Fruit fly (Drosophila melanogaster) whole organism, embryonic: Measurements from ENCODE around the gene HERC2.

Experiments
- Ada2b ChIP-seq: fragments of 200-800 bp; sonication (Bioruptor generic); IDR thresholded peaks from 2 replicates; pipeline ENCODE4 v1.3.6; 2022; ENCODE audit warnings: missing biosample characterization, missing genetic modification characterization
- Bgb ChIP-seq: fragments of 200-800 bp; sonication (Bioruptor generic); IDR thresholded peaks from 2 replicates; pipeline ENCODE4 v1.3.6; 2022; ENCODE audit warnings: missing biosample characterization, missing genetic modification characterization; ENCODE audit not compliant: partially characterized antibody
- Blimp-1 ChIP-seq: fragments of 200-800 bp; sonication (Bioruptor generic); optimal IDR thresholded peaks from 3 replicates; lab custom pipeline; 2018; ENCODE audit warnings: missing biosample characterization, missing genetic modification characterization, mild to moderate bottlenecking, moderate library complexity, missing genetic modification reagents
- CG10654 ChIP-seq: fragments of 200-800 bp; sonication (Bioruptor generic); optimal IDR thresholded peaks from 2 replicates; lab custom pipeline; 2016; ENCODE audit warnings: missing biosample characterization, missing genetic modification characterization
- CG12391 ChIP-seq: fragments of 200-800 bp; sonication (Bioruptor generic); optimal IDR thresholded peaks from 3 replicates; lab custom pipeline; 2018; ENCODE audit warnings: missing biosample characterization, mild to moderate bottlenecking, missing genetic modification characterization, moderate library complexity
- CG13775 ChIP-seq: fragments of 200-800 bp; sonication (Bioruptor generic); optimal IDR thresholded peaks from 3 replicates; lab custom pipeline; 2017; ENCODE audit warnings: missing biosample characterization, mild to moderate bottlenecking, missing genetic modification characterization
- CG14014 ChIP-seq: fragments of 200-800 bp; sonication (Bioruptor generic); IDR thresholded peaks from 2 replicates; pipeline ENCODE4 v1.3.6; 2022; ENCODE audit warnings: missing biosample characterization, missing genetic modification characterization
- CG14667 ChIP-seq: fragments of 200-800 bp; sonication (Bioruptor generic); IDR thresholded peaks from 2 replicates; pipeline ENCODE4 v1.3.6; 2022; ENCODE audit warnings: missing biosample characterization, missing genetic modification characterization
- CG1603 ChIP-seq: fragments of 200-800 bp; sonication (Bioruptor generic); optimal IDR thresholded peaks from 2 replicates; lab custom pipeline; 2019; ENCODE audit warnings: missing biosample characterization, mild to moderate bottlenecking, missing genetic modification characterization, moderate library complexity
- CG18011 ChIP-seq: fragments of 200-800 bp; sonication (Bioruptor generic); optimal IDR thresholded peaks from 2 replicates; lab custom pipeline; 2017; ENCODE audit warnings: missing biosample characterization, missing genetic modification characterization, mild to moderate bottlenecking, moderate library complexity, missing genotype
- CG2202 ChIP-seq: fragments of 200-800 bp; sonication (Bioruptor generic); optimal IDR thresholded peaks from 2 replicates; lab custom pipeline; 2018; ENCODE audit warnings: missing biosample characterization, mild to moderate bottlenecking, missing genetic modification characterization
- CG2678 ChIP-seq: fragments of 200-800 bp; sonication (Bioruptor generic); optimal IDR thresholded peaks from 3 replicates; lab custom pipeline; 2019; ENCODE audit warnings: missing biosample characterization, mild to moderate bottlenecking, missing genetic modification characterization, moderate library complexity
- CG34422 ChIP-seq: fragments of 200-800 bp; sonication (Bioruptor generic); IDR thresholded peaks from 3 replicates; pipeline ENCODE4 v1.3.6; 2022; ENCODE audit warnings: missing biosample characterization, missing genetic modification characterization
- CG4707 ChIP-seq: fragments of 200-800 bp; sonication (Bioruptor generic); optimal IDR thresholded peaks from 2 replicates; lab custom pipeline; 2018; ENCODE audit warnings: missing biosample characterization, mild to moderate bottlenecking, missing genetic modification characterization, moderate library complexity
- CG4820 ChIP-seq: fragments of 200-800 bp; sonication (Bioruptor generic); optimal IDR thresholded peaks from 3 replicates; lab custom pipeline; 2016; ENCODE audit warnings: missing biosample characterization, missing genetic modification characterization
- CG7556 ChIP-seq: fragments of 200-800 bp; sonication (Bioruptor generic); optimal IDR thresholded peaks from 2 replicates; lab custom pipeline; 2017; ENCODE audit warnings: missing biosample characterization, mild to moderate bottlenecking, missing genetic modification characterization
- CG7745 ChIP-seq: fragments of 200-800 bp; sonication (Bioruptor generic); optimal IDR thresholded peaks from 2 replicates; lab custom pipeline; 2018; ENCODE audit warnings: missing biosample characterization, mild to moderate bottlenecking, missing genetic modification characterization, moderate library complexity
- CG8765 ChIP-seq: fragments of 200-800 bp; sonication (Bioruptor generic); IDR thresholded peaks from 2 replicates; pipeline ENCODE4 v1.3.6; 2022; ENCODE audit warnings: missing biosample characterization, missing genetic modification characterization
- Dip2 ChIP-seq: fragments of 200-800 bp; sonication (Bioruptor generic); IDR thresholded peaks from 2 replicates; pipeline ENCODE4 v1.3.6; 2022; ENCODE audit warnings: missing biosample characterization, missing genetic modification characterization
- ERR ChIP-seq: fragments of 200-800 bp; sonication (Bioruptor generic); optimal IDR thresholded peaks from 2 replicates; lab custom pipeline; 2016; ENCODE audit warnings: missing biosample characterization, missing genetic modification characterization
- HLHmδ ChIP-seq: fragments of 200-800 bp; sonication (Bioruptor generic); optimal IDR thresholded peaks from 2 replicates; lab custom pipeline; 2018; ENCODE audit warnings: missing biosample characterization, mild to moderate bottlenecking, missing genetic modification characterization, moderate library complexity
- MBD-R2 ChIP-seq: fragments of 200-800 bp; sonication (Bioruptor generic); IDR thresholded peaks from 2 replicates; pipeline ENCODE4 v1.3.6; 2022; ENCODE audit warnings: missing biosample characterization, missing genetic modification characterization
- NK7.1 ChIP-seq: fragments of 200-800 bp; sonication (Bioruptor generic); optimal IDR thresholded peaks from 3 replicates; lab custom pipeline; 2016; ENCODE audit warnings: missing biosample characterization, missing genetic modification characterization
- Ptx1 ChIP-seq: fragments of 200-800 bp; sonication (Bioruptor generic); IDR thresholded peaks from 2 replicates; pipeline ENCODE4 v1.3.6; 2022; ENCODE audit warnings: missing biosample characterization, missing genetic modification characterization
- Ssrp ChIP-seq: fragments of 200-800 bp; sonication (Bioruptor generic); optimal IDR thresholded peaks from 2 replicates; lab custom pipeline; 2018; ENCODE audit warnings: missing biosample characterization, mild to moderate bottlenecking, missing genetic modification characterization, moderate library complexity
- Vsx1 ChIP-seq: fragments of 200-800 bp; sonication (Bioruptor generic); optimal IDR thresholded peaks from 2 replicates; lab custom pipeline; 2017; ENCODE audit warnings: missing biosample characterization, mild to moderate bottlenecking, missing genetic modification characterization, missing genetic modification reagents
- aop ChIP-seq: fragments of 200-800 bp; sonication (Bioruptor generic); IDR thresholded peaks from 2 replicates; pipeline ENCODE4 v1.3.6; 2022; ENCODE audit warnings: missing biosample characterization, missing genetic modification characterization
- bcd ChIP-seq: fragments of 200-800 bp; sonication (Bioruptor generic); optimal IDR thresholded peaks from 2 replicates; lab custom pipeline; 2017; ENCODE audit warnings: missing biosample characterization, mild to moderate bottlenecking, missing genetic modification characterization
- cad ChIP-seq: fragments of >200 bp; optimal IDR thresholded peaks from 2 replicates; lab custom pipeline; 2017; ENCODE audit warnings: missing biosample characterization, missing genetic modification characterization
- dati ChIP-seq: fragments of 200-800 bp; sonication (Bioruptor generic); IDR thresholded peaks from 2 replicates; pipeline ENCODE4 v1.3.6; 2022; ENCODE audit warnings: missing biosample characterization, missing genetic modification characterization
- dpn ChIP-seq, 2 experiments: fragments of 200-800 bp; sonication (Bioruptor generic); optimal IDR thresholded peaks; 3 replicates each; lab custom pipeline; 2016; ENCODE audit warnings: missing biosample characterization in 2 of 2, missing genetic modification characterization in 2 of 2
- esg ChIP-seq: fragments of 200-800 bp; sonication (Bioruptor generic); conservative IDR thresholded peaks from 2 replicates; pipeline ENCODE4 v1.3.6; 2022; ENCODE audit warnings: missing biosample characterization, missing genetic modification characterization
- fd102C ChIP-seq: fragments of 200-800 bp; sonication (Bioruptor generic); optimal IDR thresholded peaks from 2 replicates; lab custom pipeline; 2018; ENCODE audit warnings: missing biosample characterization, mild to moderate bottlenecking, missing genetic modification characterization, moderate library complexity
- fd64A ChIP-seq: fragments of 200-800 bp; sonication (Bioruptor generic); optimal IDR thresholded peaks from 3 replicates; lab custom pipeline; 2018; ENCODE audit warnings: missing biosample characterization, mild to moderate bottlenecking, missing genetic modification characterization
- h ChIP-seq: fragments of >200 bp; optimal IDR thresholded peaks from 2 replicates; lab custom pipeline; 2017
- kah ChIP-seq: fragments of 200-800 bp; sonication (Bioruptor generic); optimal IDR thresholded peaks from 2 replicates; lab custom pipeline; 2018; ENCODE audit warnings: missing biosample characterization, mild to moderate bottlenecking, missing genetic modification characterization
- mirr ChIP-seq: fragments of 200-800 bp; sonication (Bioruptor generic); optimal IDR thresholded peaks from 3 replicates; lab custom pipeline; 2018; ENCODE audit warnings: missing biosample characterization, mild to moderate bottlenecking, missing genetic modification characterization
- oc ChIP-seq: fragments of 200-800 bp; sonication (Bioruptor generic); optimal IDR thresholded peaks from 2 replicates; lab custom pipeline; 2018; ENCODE audit warnings: missing biosample characterization, mild to moderate bottlenecking, missing genetic modification characterization, moderate library complexity
- otp ChIP-seq: fragments of 200-800 bp; sonication (Bioruptor generic); IDR thresholded peaks from 3 replicates; pipeline ENCODE4, ENCODE4 v1.3.6; 2022; ENCODE audit warnings: missing biosample characterization, missing genetic modification characterization
- pan ChIP-seq, 4 experiments: fragments of >200 bp in 3 of 4; fragments of 200-800 bp in 1 of 4; sonication (Bioruptor generic) in 1 of 4; optimal IDR thresholded peaks in 3 of 4; IDR thresholded peaks in 1 of 4; 2 replicates each; pipeline versions ENCODE4 v1.3.6 to Lab custom; 2017 to 2022; ENCODE audit warnings: missing biosample characterization in 2 of 4, missing genetic modification characterization in 2 of 4, mixed read lengths in 1 of 4
- ranshi ChIP-seq: fragments of 200-800 bp; sonication (Bioruptor generic); IDR thresholded peaks from 2 replicates; pipeline ENCODE4 v1.3.6; 2022; ENCODE audit warnings: missing biosample characterization, missing genetic modification characterization
- schlank ChIP-seq: fragments of 200-800 bp; sonication (Bioruptor generic); optimal IDR thresholded peaks from 2 replicates; lab custom pipeline; 2018; ENCODE audit warnings: missing biosample characterization, mild to moderate bottlenecking, missing genetic modification characterization
- sqz ChIP-seq: fragments of 200-800 bp; sonication (Bioruptor generic); optimal IDR thresholded peaks from 3 replicates; lab custom pipeline; 2018; ENCODE audit warnings: missing biosample characterization, mild to moderate bottlenecking, missing genetic modification characterization
- tap ChIP-seq: fragments of 200-800 bp; optimal IDR thresholded peaks from 3 replicates; lab custom pipeline; 2019; ENCODE audit warnings: missing biosample characterization, mild to moderate bottlenecking, missing genetic modification characterization, moderate library complexity
- trem ChIP-seq: fragments of 200-800 bp; optimal IDR thresholded peaks from 3 replicates; lab custom pipeline; 2019; ENCODE audit warnings: missing biosample characterization, mild to moderate bottlenecking, missing genetic modification characterization, moderate library complexity
- trh ChIP-seq: fragments of 200-800 bp; sonication (Bioruptor generic); optimal IDR thresholded peaks from 2 replicates; lab custom pipeline; 2016; ENCODE audit warnings: missing biosample characterization, missing genetic modification characterization
- zen ChIP-seq: fragments of 200-800 bp; sonication (Bioruptor generic); optimal IDR thresholded peaks from 3 replicates; lab custom pipeline; 2018; ENCODE audit warnings: missing biosample characterization, mild to moderate bottlenecking, missing genetic modification characterization, moderate library complexity
- zfh1 ChIP-seq: fragments of 200-800 bp; sonication (Bioruptor generic); IDR thresholded peaks from 3 replicates; pipeline ENCODE4 v1.3.6; 2022; ENCODE audit warnings: missing biosample characterization, missing genetic modification characterization
- zfh2 ChIP-seq: fragments of 200-800 bp; sonication (Bioruptor generic); optimal IDR thresholded peaks from 2 replicates; lab custom pipeline; 2016; ENCODE audit warnings: missing biosample characterization, missing genetic modification characterization

Gene HERC2

DNA sequence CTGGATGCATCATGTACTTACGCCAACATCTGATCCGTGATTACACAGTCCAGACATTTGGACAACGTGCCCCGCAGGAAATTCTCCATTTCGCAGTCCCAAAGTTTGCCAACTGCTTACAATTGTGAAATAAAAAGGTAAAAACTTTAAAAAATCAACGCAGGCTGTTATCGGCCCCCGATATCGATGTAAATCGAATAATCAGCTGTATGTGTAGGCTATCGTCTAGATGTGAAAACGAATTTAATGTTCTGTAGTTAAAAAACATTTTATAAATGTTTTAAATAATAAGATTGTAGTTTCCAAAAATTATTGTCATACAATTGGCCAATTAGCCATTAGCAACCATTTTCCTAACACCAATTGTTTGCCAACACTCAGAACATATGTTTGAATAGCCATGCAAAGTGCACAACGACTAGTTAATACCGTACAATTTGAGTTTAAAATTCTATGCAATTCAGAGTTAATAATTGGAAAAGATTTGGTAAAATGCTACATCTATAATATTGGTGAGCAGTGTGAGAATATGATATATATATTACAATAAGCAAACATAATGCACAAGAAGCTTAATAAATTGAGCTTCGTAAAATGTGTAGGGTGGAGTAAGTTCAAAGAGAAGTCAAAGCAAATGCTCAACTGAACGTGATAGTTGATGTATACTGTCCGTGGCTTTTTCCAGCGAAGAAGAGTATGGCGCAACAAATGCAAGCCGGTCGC is 35.4 kb downstream of the HERC2 start, which contains the start of the genes CG11710 and mal (continued):
- TF ChIP-seq CG12391 (tag; lab: Kevin White, UChicago): peak; percentile 70
- peak; percentile 84 for TF ChIP-seq CG4820 (GFP tag; lab: Kevin White, UChicago)
- peak; percentile 50; the same call in 2 of the 3 replicates for TF ChIP-seq zfh1
- TF ChIP-seq cad (GFP tag; lab: Kevin White, UChicago): no peak
- peak; percentile 91 for TF ChIP-seq CG2678 (tag; lab: Kevin White, UChicago)
- TF ChIP-seq CG10654 (GFP tag; lab: Kevin White, UChicago): peak; percentile 72
- TF ChIP-seq zen: peak; percentile 42
- peak; percentile 59 for TF ChIP-seq CG14667 (GFP tag; lab: Robert Waterston, UW)
- TF ChIP-seq CG1603 (tag; lab: Kevin White, UChicago): peak; percentile 68
- TF ChIP-seq MBD-R2 (GFP tag; lab: Robert Waterston, UW): peak; percentile 41
- no peak for TF ChIP-seq otp (GFP tag; lab: Robert Waterston, UW)
- peak; percentile 60; the same call in 1 of the 2 replicates for TF ChIP-seq ranshi (GFP tag; lab: Robert Waterston, UW)
- peak; percentile 79 for TF ChIP-seq Blimp-1 (GFP tag; lab: Kevin White, UChicago)
- TF ChIP-seq bcd (GFP tag; lab: Kevin White, UChicago): peak; percentile 78
- peak; percentile 48 for TF ChIP-seq trh (GFP tag; lab: Kevin White, UChicago)
- no peak for TF ChIP-seq aop (GFP tag; lab: Robert Waterston, UW)
- TF ChIP-seq tap (tag; lab: Kevin White, UChicago): peak; percentile 79
- TF ChIP-seq CG8765 (GFP tag; lab: Robert Waterston, UW): no peak
- TF ChIP-seq zfh2 (GFP tag; lab: Kevin White, UChicago): peak; percentile 73
- no peak for TF ChIP-seq HLHmδ (GFP tag; lab: Kevin White, UChicago)
- no peak for TF ChIP-seq Bgb (GFP tag; lab: Robert Waterston, UW)
- TF ChIP-seq sqz: no peak
- TF ChIP-seq CG2202 (tag; lab: Kevin White, UChicago): peak; percentile 36
- peak; percentile 60 for TF ChIP-seq trem (tag; lab: Kevin White, UChicago)
- TF ChIP-seq h: no peak
- TF ChIP-seq Vsx1 (GFP tag; lab: Kevin White, UChicago): no peak
- peak; percentile 77; the same call in 2 of the 3 replicates for TF ChIP-seq CG34422
- peak; percentile 79 for TF ChIP-seq CG14014 (GFP tag; lab: Robert Waterston, UW)
- TF ChIP-seq NK7.1 (GFP tag; lab: Kevin White, UChicago): peak; percentile 73
- TF ChIP-seq ERR (GFP tag; lab: Kevin White, UChicago): no peak
- peak; percentile 45 for TF ChIP-seq CG18011 (GFP tag; lab: Kevin White, UChicago)
- peak; percentile 80 for TF ChIP-seq esg (GFP tag; lab: Robert Waterston, UW)
- peak; percentile 80 for TF ChIP-seq mirr
- TF ChIP-seq Ada2b: peak; percentile 73
- TF ChIP-seq dpn (GFP tag; optimal IDR thresholded peaks at IDR 0.05; lab: Kevin White, UChicago): peak; percentile 67 to 78
- TF ChIP-seq CG7556: peak; percentile 74
- TF ChIP-seq dati (GFP tag; lab: Robert Waterston, UW): no peak
- TF ChIP-seq CG7745 (tag; lab: Kevin White, UChicago): no peak
- TF ChIP-seq fd64A (GFP tag; lab: Kevin White, UChicago): peak; percentile 52
- TF ChIP-seq Ssrp (tag; lab: Kevin White, UChicago): no peak
- no peak for TF ChIP-seq pan (optimal IDR thresholded peaks at IDR 0.05; lab: Kevin White, UChicago)
- TF ChIP-seq pan (GFP tag; optimal IDR thresholded peaks at IDR 0.05 in 1 of 2, IDR thresholded peaks at IDR 0.05 in 1 of 2): peak in 1 of 2 experiments; percentile 64
- TF ChIP-seq CG13775: peak; percentile 69
- TF ChIP-seq Ptx1 (GFP tag; lab: Robert Waterston, UW): peak; percentile 78
- TF ChIP-seq schlank (tag; lab: Kevin White, UChicago): peak; percentile 2
- no peak for TF ChIP-seq fd102C
- peak; percentile 41 for TF ChIP-seq CG4707 (GFP tag; lab: Kevin White, UChicago)
- no peak for TF ChIP-seq oc (tag; lab: Kevin White, UChicago)
- no peak for TF ChIP-seq Dip2
- TF ChIP-seq kah (GFP tag; lab: Kevin White, UChicago): peak; percentile 60
